Worm (Caenorhabditis elegans) whole organism, young adult: ENCODE results near the gene ttll-4.

Experiments
- F22D6.2 ChIP-seq: sonication (generic microtip); optimal IDR thresholded peaks from 2 replicates; lab custom pipeline; 2016; ENCODE audit warnings: mild to moderate bottlenecking, missing genetic modification characterization, missing compliant biosample characterization
- F33H1.4 ChIP-seq: fragments of 200-800 bp; sonication (Bioruptor generic); IDR thresholded peaks from 2 replicates; pipeline ENCODE4 v1.3.6; 2022; ENCODE audit warnings: missing genetic modification reagents, missing genetic modification characterization, missing compliant biosample characterization
- F39B2.1 ChIP-seq: fragments of 200-800 bp; sonication (Bioruptor generic); IDR thresholded peaks from 2 replicates; pipeline ENCODE4 v1.3.6; 2022; ENCODE audit warnings: missing genetic modification reagents, missing genetic modification characterization, missing compliant biosample characterization
- akir-1 ChIP-seq: fragments of 200-800 bp; sonication (Bioruptor generic); optimal IDR thresholded peaks from 2 replicates; lab custom pipeline; 2018; ENCODE audit warnings: mild to moderate bottlenecking, missing genetic modification characterization, moderate library complexity, missing compliant biosample characterization
- aptf-2 ChIP-seq: fragments of 200-800 bp; sonication (Bioruptor generic); conservative IDR thresholded peaks from 2 replicates; pipeline ENCODE4 v1.3.6; 2022; ENCODE audit warnings: missing genetic modification reagents, missing genetic modification characterization, missing compliant biosample characterization
- atf-7 ChIP-seq: sonication (generic microtip); optimal IDR thresholded peaks from 2 replicates; lab custom pipeline; 2017; ENCODE audit warnings: mild to moderate bottlenecking, missing genetic modification characterization, missing compliant biosample characterization
- attf-3 ChIP-seq: fragments of 200-800 bp; sonication (Bioruptor generic); conservative IDR thresholded peaks from 2 replicates; pipeline ENCODE4 v1.3.6; 2022; ENCODE audit warnings: missing genetic modification reagents, missing genetic modification characterization, missing compliant biosample characterization
- bed-1 ChIP-seq: fragments of 200-800 bp; sonication (Bioruptor generic); IDR thresholded peaks from 2 replicates; pipeline ENCODE4 v1.3.6; 2022; ENCODE audit warnings: missing genetic modification reagents, missing genetic modification characterization, missing compliant biosample characterization
- ccch-3 ChIP-seq: fragments of 200-800 bp; sonication (Bioruptor generic); optimal IDR thresholded peaks from 2 replicates; lab custom pipeline; 2018; ENCODE audit warnings: mild to moderate bottlenecking, missing genetic modification characterization, missing compliant biosample characterization
- fkh-3 ChIP-seq: sonication (generic microtip); optimal IDR thresholded peaks from 2 replicates; lab custom pipeline; 2016; ENCODE audit warnings: mild to moderate bottlenecking, missing genetic modification characterization, missing compliant biosample characterization
- hrde-1 ChIP-seq: sonication (generic microtip); optimal IDR thresholded peaks from 2 replicates; lab custom pipeline; 2016; ENCODE audit warnings: missing genetic modification characterization, mild to moderate bottlenecking, missing compliant biosample characterization, moderate library complexity, missing genotype, missing genetic modification reagents, borderline replicate concordance
- lin-35 ChIP-seq, 3 experiments: fragments of 150-350 bp in 2 of 3; sonication (generic microtip) in 1 of 3; optimal IDR thresholded peaks; 2 replicates each; lab custom pipeline; 2014 to 2018; ENCODE audit warnings: missing biosample characterization in 3 of 3, missing genetic modification characterization in 3 of 3, missing genetic modification reagents in 3 of 3
- mcd-1 ChIP-seq: fragments of 200-800 bp; sonication (Bioruptor generic); IDR thresholded peaks from 2 replicates; pipeline ENCODE4 v1.3.6; 2022; ENCODE audit warnings: missing genetic modification reagents, missing genetic modification characterization, missing compliant biosample characterization
- rcor-1 ChIP-seq: fragments of 200-800 bp; sonication (Bioruptor generic); IDR thresholded peaks from 2 replicates; pipeline ENCODE4 v1.3.6; 2022; ENCODE audit warnings: missing genetic modification reagents, missing genetic modification characterization, missing compliant biosample characterization
- somi-1 ChIP-seq: fragments of 200-800 bp; sonication (Bioruptor generic); optimal IDR thresholded peaks from 2 replicates; lab custom pipeline; 2018; ENCODE audit warnings: mild to moderate bottlenecking, missing genetic modification characterization, missing compliant biosample characterization
- ztf-18 ChIP-seq: sonication (generic microtip); optimal IDR thresholded peaks from 2 replicates; lab custom pipeline; 2016; ENCODE audit warnings: missing genotype, mild to moderate bottlenecking, missing genetic modification characterization, missing compliant biosample characterization

ttll-4 gene

ce11 chrIII:10181868-10182267 lies 57.9 kb downstream of the ttll-4 start:
- TF ChIP-seq somi-1 (GFP tag; lab: Kevin White, UChicago) (no peak), F33H1.4 (GFP tag; lab: Robert Waterston, UW) (no peak), fkh-3 (tag; lab: Kevin White, UChicago) (no peak), ztf-18 (tag; lab: Kevin White, UChicago) (no peak), bed-1 (no peak), F39B2.1 (no peak), akir-1 (GFP tag; lab: Kevin White, UChicago) (no peak), ccch-3 (no peak), atf-7 (tag; lab: Kevin White, UChicago) (no peak), F22D6.2 (tag; lab: Kevin White, UChicago) (no peak), aptf-2 (GFP tag; lab: Robert Waterston, UW) (no peak), hrde-1 (tag; lab: Kevin White, UChicago) (no peak), rcor-1 (GFP tag; lab: Robert Waterston, UW) (no peak), mcd-1 (GFP tag; lab: Robert Waterston, UW) (no peak), lin-35 (GFP tag; optimal IDR thresholded peaks at IDR 0.05; lab: Kevin White, UChicago) (no peak), attf-3 (GFP tag; lab: Robert Waterston, UW) (no peak)
- TF ChIP-seq, all 124 proteins: peak for 0
